Worm (Caenorhabditis elegans): ENCODE measurements around the gene C07D10.1.

ce11 chrII:7402625-7403024 lies 3.8 kb downstream of the C07D10.1 start, which contains the start of gene nas-7:
- TF ChIP-seq ceh-91 (GFP tag; IDR thresholded peaks at IDR 0.05), result no peak
- TF ChIP-seq mxl-1 (tag; optimal IDR thresholded peaks at IDR 0.05), result no peak
- no peak for TF ChIP-seq tlf-1 (GFP tag; optimal IDR thresholded peaks at IDR 0.05)
- TF ChIP-seq akir-1 (GFP tag; optimal IDR thresholded peaks at IDR 0.05), result no peak
- no peak for TF ChIP-seq madf-10 (tag; optimal IDR thresholded peaks at IDR 0.05)
- TF ChIP-seq let-526 (GFP tag; IDR thresholded peaks at IDR 0.05), result no peak
- no peak for TF ChIP-seq unc-62 (GFP tag; optimal IDR thresholded peaks at IDR 0.05)
- no peak for TF ChIP-seq nhr-90 (tag; optimal IDR thresholded peaks at IDR 0.05)
- no peak for TF ChIP-seq ceh-58 (GFP tag; IDR thresholded peaks at IDR 0.05)
- no peak for TF ChIP-seq lir-1 (GFP tag; conservative IDR thresholded peaks at IDR 0.05)
